Worm (Caenorhabditis elegans) whole organism, dauer: Measurements from ENCODE around the gene Y39F10C.1.

Source experiments
- unc-62 ChIP-seq: sonication (generic microtip); optimal IDR thresholded peaks from 2 replicates; lab custom pipeline; 2017; ENCODE audit warnings: missing biosample characterization, missing genetic modification reagents, missing genetic modification characterization

Gene Y39F10C.1

ce11 chrII:682326-682725 is 6.9 kb downstream of the Y39F10C.1 start, which contains the start of gene T02H6.7:
Gene T02H6.7 (plus strand): TSS chrII:682626.
- TF ChIP-seq unc-62, result no peak

- no peak for TF ChIP-seq unc-62
Observed at ce11 chrII:683467-683866, 8.1 kb downstream of the Y39F10C.1 start, which contains the start of gene T02H6.6. Gene T02H6.6 (plus strand): TSS chrII:683767.

ce11 chrII:684811-685210 is 9.4 kb downstream of the Y39F10C.1 start, which contains the start of gene T02H6.5:
Gene T02H6.5 (plus strand): TSS chrII:685111.
- no peak for TF ChIP-seq unc-62

ce11 chrII:689749-690148 is 14.3 kb downstream of the Y39F10C.1 start, which contains the start of gene T02H6.4:
Gene T02H6.4 (plus strand): TSS chrII:690049.
- TF ChIP-seq unc-62, result no peak

- no peak for TF ChIP-seq unc-62
Observed at ce11 chrII:691550-691949, 16.1 kb downstream of the Y39F10C.1 start, which contains the start of gene T02H6.3. Gene T02H6.3 (plus strand): TSS chrII:691850.

ce11 chrII:701025-701370 is 25.6 kb downstream of the Y39F10C.1 start, which contains the start of gene T02H6.11:
Gene T02H6.11 (minus strand): TSS chrII:701125.
- TF ChIP-seq unc-62, result no peak

ce11 chrII:701371-702139 is 26.2 kb downstream of the Y39F10C.1 start, which contains the start of gene thoc-1:
Gene thoc-1 (plus strand): TSS chrII:702107.
- TF ChIP-seq unc-62, result no peak

- TF ChIP-seq unc-62, result no peak
Observed at ce11 chrII:709081-709480, 33.7 kb downstream of the Y39F10C.1 start, which contains the start of gene T02H6.1. Gene T02H6.1 (plus strand): TSS chrII:709381.

ce11 chrII:721931-722330 is 46.5 kb downstream of the Y39F10C.1 start:
- no peak for TF ChIP-seq unc-62

ce11 chrII:723488-723887 is 48.1 kb downstream of the Y39F10C.1 start, which contains the start of gene rfip-2:
Gene rfip-2 (plus strand): TSS chrII:723788.
- TF ChIP-seq unc-62, result no peak

- no peak for TF ChIP-seq unc-62
Observed at ce11 chrII:724004-724403, 48.6 kb downstream of the Y39F10C.1 start.
